Fruit fly (Drosophila melanogaster) whole organism, adult: ENCODE measurements around the gene Rbcn-3B.

Source experiments
- CG11617 ChIP-seq: fragments of 200-800 bp; sonication (Bioruptor generic); optimal IDR thresholded peaks from 2 replicates; lab custom pipeline; 2017; ENCODE audit warnings: mild to moderate bottlenecking, missing biosample characterization, missing genetic modification reagents, missing genetic modification characterization
- CG12768 ChIP-seq: fragments of 200-800 bp; sonication (Bioruptor generic); optimal IDR thresholded peaks from 2 replicates; lab custom pipeline; 2017; ENCODE audit warnings: missing biosample characterization, missing genetic modification characterization, mild to moderate bottlenecking, moderate library complexity, missing genetic modification reagents
- CG1620 ChIP-seq: fragments of 200-800 bp; sonication (Bioruptor generic); optimal IDR thresholded peaks from 2 replicates; lab custom pipeline; 2016; ENCODE audit warnings: missing biosample characterization, missing genetic modification characterization
- CG33017 ChIP-seq: fragments of 200-800 bp; sonication (Bioruptor generic); optimal IDR thresholded peaks from 2 replicates; lab custom pipeline; 2018; ENCODE audit warnings: missing biosample characterization, mild to moderate bottlenecking, missing genetic modification characterization, moderate library complexity
- CG7101 ChIP-seq: fragments of 200-800 bp; sonication (Bioruptor generic); optimal IDR thresholded peaks from 2 replicates; lab custom pipeline; 2018; ENCODE audit warnings: missing biosample characterization, mild to moderate bottlenecking, missing genetic modification characterization, moderate library complexity
- Crg-1 ChIP-seq: fragments of 200-800 bp; sonication (Bioruptor generic); optimal IDR thresholded peaks from 2 replicates; lab custom pipeline; 2016; ENCODE audit warnings: missing biosample characterization, missing genetic modification characterization
- bab1 ChIP-seq: fragments of 200-800 bp; sonication (Bioruptor generic); optimal IDR thresholded peaks from 3 replicates; lab custom pipeline; 2019; ENCODE audit warnings: missing biosample characterization, mild to moderate bottlenecking, missing genetic modification characterization, moderate library complexity
- cic ChIP-seq: fragments of 200-800 bp; sonication (Bioruptor generic); optimal IDR thresholded peaks from 2 replicates; lab custom pipeline; 2017; ENCODE audit warnings: missing biosample characterization, mild to moderate bottlenecking, missing genetic modification characterization, moderate library complexity
- ovo ChIP-seq: fragments of 200-800 bp; sonication (Bioruptor generic); optimal IDR thresholded peaks from 2 replicates; lab custom pipeline; 2016; ENCODE audit warnings: missing biosample characterization, missing genetic modification characterization
- tj ChIP-seq: fragments of 200-800 bp; sonication (Bioruptor generic); optimal IDR thresholded peaks from 3 replicates; lab custom pipeline; 2017; ENCODE audit warnings: missing biosample characterization, mild to moderate bottlenecking, missing genetic modification characterization, moderate library complexity
- toe ChIP-seq: fragments of 200-800 bp; sonication (Bioruptor generic); optimal IDR thresholded peaks from 2 replicates; lab custom pipeline; 2016; ENCODE audit warnings: missing biosample characterization, missing genetic modification characterization

DNA sequence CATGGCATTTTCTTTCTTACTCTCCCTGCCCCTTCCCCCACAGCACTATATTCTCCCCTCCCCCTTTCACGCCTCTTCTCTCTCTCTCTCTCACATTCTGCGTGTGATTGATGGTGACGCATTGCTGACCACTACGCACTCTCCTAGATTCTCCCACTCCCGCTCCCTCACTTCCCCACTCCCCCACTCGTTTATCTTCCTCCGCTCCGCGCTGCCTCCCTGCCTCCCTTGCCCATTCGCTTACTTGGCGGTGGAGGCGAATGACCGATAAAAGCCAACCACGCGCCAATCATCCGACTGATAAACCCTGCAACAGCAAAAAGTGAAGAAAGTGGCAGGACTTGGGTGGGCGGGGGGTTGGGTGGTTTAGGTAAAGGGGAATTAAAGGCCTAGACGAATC lies 41.6 kb downstream of the Rbcn-3B start:
- no peak for TF ChIP-seq ovo
- TF ChIP-seq toe = no peak
- TF ChIP-seq bab1 (GFP tag; lab: Kevin White, UChicago) = no peak
- TF ChIP-seq tj (GFP tag; lab: Kevin White, UChicago) = no peak
- TF ChIP-seq CG12768 = no peak
- no peak for TF ChIP-seq CG7101 (tag; lab: Kevin White, UChicago)
- no peak for TF ChIP-seq CG33017 (tag; lab: Kevin White, UChicago)
- TF ChIP-seq CG1620 (GFP tag; lab: Kevin White, UChicago) = no peak
- no peak for TF ChIP-seq Crg-1 (GFP tag; lab: Kevin White, UChicago)
- TF ChIP-seq CG11617 (GFP tag; lab: Kevin White, UChicago) = no peak
- no peak for TF ChIP-seq cic (GFP tag; lab: Kevin White, UChicago)
